Fruit fly (Drosophila melanogaster): ENCODE results near the gene CG9098.

DNA sequence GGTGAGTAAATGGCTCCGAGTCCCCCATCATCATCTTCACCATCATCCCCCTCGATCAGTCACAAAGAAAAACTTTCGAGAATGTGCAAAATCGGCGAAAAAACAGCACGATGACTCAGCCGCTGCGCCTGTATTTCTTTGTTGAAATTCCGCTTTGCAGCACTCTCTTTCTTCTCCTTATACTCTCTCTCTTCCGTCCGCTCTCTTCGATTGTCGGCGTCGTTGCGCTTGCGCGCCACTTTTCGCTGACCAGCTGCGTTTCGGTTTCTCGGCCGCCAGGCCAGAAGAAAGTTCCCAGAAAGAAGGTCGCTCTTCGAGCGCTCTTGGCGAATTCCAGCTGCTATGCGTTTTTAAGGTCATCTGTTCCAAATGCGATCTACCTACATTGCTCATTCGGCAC is 28.9 kb downstream of the CG9098 start:
- TF ChIP-seq kay (GFP tag; ENCODE audit: borderline replicate concordance) = no peak
- no peak for TF ChIP-seq pad (GFP tag; optimal IDR thresholded peaks at IDR 0.05)
- no peak for TF ChIP-seq CG7101 (tag; optimal IDR thresholded peaks at IDR 0.05)
- TF ChIP-seq CG1620 (GFP tag; optimal IDR thresholded peaks at IDR 0.05) = no peak
- TF ChIP-seq toe (GFP tag; optimal IDR thresholded peaks at IDR 0.05) = no peak
- TF ChIP-seq cic (GFP tag; optimal IDR thresholded peaks at IDR 0.05) = no peak
- no peak for TF ChIP-seq Crg-1 (GFP tag; optimal IDR thresholded peaks at IDR 0.05)
- no peak for TF ChIP-seq CG33017 (tag; optimal IDR thresholded peaks at IDR 0.05)
- TF ChIP-seq cnc (optimal IDR thresholded peaks at IDR 0.05) = no peak
- TF ChIP-seq Mnt (GFP tag; optimal IDR thresholded peaks at IDR 0.05) = no peak
- peak; percentile 87 for TF ChIP-seq tj (GFP tag; optimal IDR thresholded peaks at IDR 0.05)
- TF ChIP-seq CG5204 (GFP tag; optimal IDR thresholded peaks at IDR 0.05) = no peak
- no peak for TF ChIP-seq Clk (GFP tag; optimal IDR thresholded peaks at IDR 0.05)
- no peak for TF ChIP-seq CG14711 (tag; optimal IDR thresholded peaks at IDR 0.05)

All from whole organism, adult.